Fruit fly (Drosophila melanogaster) whole organism, prepupa: ENCODE results near the gene Alr.
A peak's percentile ranks its signal among the peaks of the same experiment; 100 is the strongest.

Experiments
- Blimp-1 ChIP-seq: fragments of 200-800 bp; sonication (Bioruptor generic); optimal IDR thresholded peaks from 3 replicates; lab custom pipeline; 2017; ENCODE audit warnings: missing biosample characterization, missing genetic modification characterization, mild to moderate bottlenecking, moderate library complexity, missing genetic modification reagents
- CG10631 ChIP-seq: fragments of 200-800 bp; sonication (Bioruptor generic); optimal IDR thresholded peaks from 2 replicates; lab custom pipeline; 2016; ENCODE audit warnings: missing biosample characterization, missing genetic modification characterization
- CG11294 ChIP-seq: fragments of 200-800 bp; sonication (Bioruptor generic); IDR thresholded peaks from 2 replicates; pipeline ENCODE4 v1.3.6; 2022; ENCODE audit warnings: missing biosample characterization, missing genetic modification characterization
- CG11762 ChIP-seq: fragments of 200-800 bp; sonication (Bioruptor generic); optimal IDR thresholded peaks from 3 replicates; lab custom pipeline; 2016; ENCODE audit warnings: missing biosample characterization, missing genetic modification characterization; ENCODE audit not compliant: insufficient read depth
- CG11902 ChIP-seq: fragments of 200-800 bp; sonication (Bioruptor generic); optimal IDR thresholded peaks from 3 replicates; lab custom pipeline; 2016; ENCODE audit warnings: missing biosample characterization, missing genetic modification characterization
- CG15336 ChIP-seq: fragments of 200-800 bp; sonication (Bioruptor generic); IDR thresholded peaks from 2 replicates; pipeline ENCODE4 v1.3.6; 2022; ENCODE audit warnings: missing biosample characterization, missing genetic modification characterization
- CG1621 ChIP-seq: fragments of 200-800 bp; sonication (Bioruptor generic); optimal IDR thresholded peaks from 3 replicates; lab custom pipeline; 2018; ENCODE audit warnings: missing biosample characterization, mild to moderate bottlenecking, missing genetic modification characterization
- CG16779 ChIP-seq: fragments of 200-800 bp; sonication (Bioruptor generic); optimal IDR thresholded peaks from 3 replicates; lab custom pipeline; 2017; ENCODE audit warnings: missing biosample characterization, mild to moderate bottlenecking, missing genetic modification characterization
- CG32006 ChIP-seq: fragments of 200-800 bp; sonication (Bioruptor generic); optimal IDR thresholded peaks from 3 replicates; lab custom pipeline; 2017; ENCODE audit warnings: missing biosample characterization, mild to moderate bottlenecking, missing genetic modification characterization
- CG34406 ChIP-seq: fragments of 200-800 bp; sonication (Bioruptor generic); optimal IDR thresholded peaks from 3 replicates; lab custom pipeline; 2016; ENCODE audit warnings: missing biosample characterization, missing genetic modification characterization
- CG3919 ChIP-seq: fragments of 200-800 bp; sonication (Bioruptor generic); optimal IDR thresholded peaks from 3 replicates; lab custom pipeline; 2016; ENCODE audit warnings: missing biosample characterization, missing genetic modification characterization
- CG6163 ChIP-seq: fragments of 200-800 bp; sonication (Bioruptor generic); IDR thresholded peaks from 3 replicates; pipeline ENCODE4 v1.3.6; 2022; ENCODE audit warnings: missing biosample characterization, missing genetic modification characterization
- CG6276 ChIP-seq: fragments of 200-800 bp; sonication (Bioruptor generic); optimal IDR thresholded peaks from 2 replicates; lab custom pipeline; 2017; ENCODE audit warnings: missing biosample characterization, mild to moderate bottlenecking, missing genetic modification characterization
- CG6792 ChIP-seq: fragments of 200-800 bp; sonication (Bioruptor generic); optimal IDR thresholded peaks from 3 replicates; lab custom pipeline; 2016; ENCODE audit warnings: missing biosample characterization, missing genetic modification characterization
- CG6854 ChIP-seq: fragments of 200-800 bp; sonication (Bioruptor generic); optimal IDR thresholded peaks from 2 replicates; lab custom pipeline; 2017; ENCODE audit warnings: missing biosample characterization, mild to moderate bottlenecking, missing genetic modification characterization
- CG8632 ChIP-seq: fragments of 200-800 bp; sonication (Bioruptor generic); optimal IDR thresholded peaks from 3 replicates; lab custom pipeline; 2016; ENCODE audit warnings: missing biosample characterization, missing genetic modification characterization
- CG9139 ChIP-seq: fragments of 200-800 bp; sonication (Bioruptor generic); optimal IDR thresholded peaks from 3 replicates; lab custom pipeline; 2017; ENCODE audit warnings: missing biosample characterization, mild to moderate bottlenecking, missing genetic modification characterization
- Eip78C ChIP-seq: fragments of 200-800 bp; sonication (Bioruptor generic); peaks from one replicate; lab custom pipeline; 2016; ENCODE audit warnings: missing biosample characterization, missing genetic modification characterization
- Eip93F ChIP-seq: fragments of 200-800 bp; sonication (Bioruptor generic); optimal IDR thresholded peaks from 2 replicates; lab custom pipeline; 2016; ENCODE audit warnings: missing biosample characterization, mild to moderate bottlenecking, missing genetic modification characterization
- Ets96B ChIP-seq: fragments of 200-800 bp; optimal IDR thresholded peaks from 2 replicates; lab custom pipeline; 2019; ENCODE audit warnings: missing biosample characterization, mild to moderate bottlenecking, missing genetic modification characterization, moderate library complexity
- Hr38 ChIP-seq: sonication (Bioruptor generic); optimal IDR thresholded peaks from 2 replicates; lab custom pipeline; 2016; ENCODE audit warnings: missing biosample characterization, missing genetic modification characterization
- Lpt ChIP-seq: fragments of 200-800 bp; sonication (Bioruptor generic); optimal IDR thresholded peaks from 3 replicates; lab custom pipeline; 2016; ENCODE audit warnings: missing biosample characterization, missing genetic modification characterization
- Met ChIP-seq: fragments of 200-800 bp; sonication (Bioruptor generic); optimal IDR thresholded peaks from 3 replicates; lab custom pipeline; 2016; ENCODE audit warnings: missing biosample characterization, missing genetic modification characterization
- OdsH ChIP-seq: fragments of 200-800 bp; sonication (Bioruptor generic); optimal IDR thresholded peaks from 3 replicates; lab custom pipeline; 2016; ENCODE audit warnings: missing biosample characterization, missing genetic modification characterization
- Smox ChIP-seq: fragments of 200-800 bp; sonication (Bioruptor generic); optimal IDR thresholded peaks from 3 replicates; lab custom pipeline; 2016; ENCODE audit warnings: missing biosample characterization, missing genetic modification characterization
- Sox102F ChIP-seq: fragments of 200-800 bp; sonication (Bioruptor generic); optimal IDR thresholded peaks from 2 replicates; lab custom pipeline; 2016; ENCODE audit warnings: missing biosample characterization, mild to moderate bottlenecking, missing genetic modification characterization
- Sox15 ChIP-seq: fragments of 200-800 bp; sonication (Bioruptor generic); optimal IDR thresholded peaks from 3 replicates; lab custom pipeline; 2016; ENCODE audit warnings: missing biosample characterization, missing genetic modification characterization
- dac ChIP-seq: fragments of 200-800 bp; sonication (Bioruptor generic); optimal IDR thresholded peaks from 2 replicates; lab custom pipeline; 2017; ENCODE audit warnings: missing biosample characterization, mild to moderate bottlenecking, missing genetic modification characterization
- dsx ChIP-seq: fragments of 200-800 bp; optimal IDR thresholded peaks from 3 replicates; lab custom pipeline; 2019; ENCODE audit warnings: missing biosample characterization, mild to moderate bottlenecking, missing genetic modification characterization, moderate library complexity; ENCODE audit not compliant: poor library complexity, severe bottlenecking
- fd85E ChIP-seq: fragments of 200-800 bp; sonication (Bioruptor generic); optimal IDR thresholded peaks from 3 replicates; lab custom pipeline; 2016; ENCODE audit warnings: missing biosample characterization, missing genetic modification characterization
- fkh ChIP-seq: fragments of 200-800 bp; sonication (Bioruptor generic); optimal IDR thresholded peaks from 3 replicates; lab custom pipeline; 2017; ENCODE audit warnings: missing biosample characterization, mild to moderate bottlenecking, missing genetic modification characterization, moderate library complexity
- lz ChIP-seq: fragments of 200-800 bp; sonication (Bioruptor generic); optimal IDR thresholded peaks from 3 replicates; lab custom pipeline; 2016; ENCODE audit warnings: missing biosample characterization, missing genetic modification characterization
- net ChIP-seq: fragments of 200-800 bp; sonication (Bioruptor generic); optimal IDR thresholded peaks from 3 replicates; lab custom pipeline; 2016; ENCODE audit warnings: missing biosample characterization, missing genetic modification characterization
- pdm3 ChIP-seq: fragments of 200-800 bp; sonication (Bioruptor generic); optimal IDR thresholded peaks from 3 replicates; lab custom pipeline; 2016; ENCODE audit warnings: missing biosample characterization, missing genetic modification characterization
- ss ChIP-seq, 2 experiments: fragments of 200-800 bp; sonication (Bioruptor generic); optimal IDR thresholded peaks; 2 replicates in 1 of 2; 3 replicates in 1 of 2; lab custom pipeline; 2017 to 2018; ENCODE audit warnings: mild to moderate bottlenecking in 2 of 2, missing biosample characterization in 2 of 2, missing genetic modification characterization in 2 of 2, moderate library complexity in 1 of 2
- svp ChIP-seq: fragments of 200-800 bp; sonication (Bioruptor generic); peaks from one replicate; lab custom pipeline; 2016; ENCODE audit warnings: missing biosample characterization, missing genetic modification characterization
- topi ChIP-seq: fragments of 200-800 bp; sonication (Bioruptor generic); optimal IDR thresholded peaks from 3 replicates; lab custom pipeline; 2016; ENCODE audit warnings: missing biosample characterization, missing genetic modification characterization

The Alr gene

DNA sequence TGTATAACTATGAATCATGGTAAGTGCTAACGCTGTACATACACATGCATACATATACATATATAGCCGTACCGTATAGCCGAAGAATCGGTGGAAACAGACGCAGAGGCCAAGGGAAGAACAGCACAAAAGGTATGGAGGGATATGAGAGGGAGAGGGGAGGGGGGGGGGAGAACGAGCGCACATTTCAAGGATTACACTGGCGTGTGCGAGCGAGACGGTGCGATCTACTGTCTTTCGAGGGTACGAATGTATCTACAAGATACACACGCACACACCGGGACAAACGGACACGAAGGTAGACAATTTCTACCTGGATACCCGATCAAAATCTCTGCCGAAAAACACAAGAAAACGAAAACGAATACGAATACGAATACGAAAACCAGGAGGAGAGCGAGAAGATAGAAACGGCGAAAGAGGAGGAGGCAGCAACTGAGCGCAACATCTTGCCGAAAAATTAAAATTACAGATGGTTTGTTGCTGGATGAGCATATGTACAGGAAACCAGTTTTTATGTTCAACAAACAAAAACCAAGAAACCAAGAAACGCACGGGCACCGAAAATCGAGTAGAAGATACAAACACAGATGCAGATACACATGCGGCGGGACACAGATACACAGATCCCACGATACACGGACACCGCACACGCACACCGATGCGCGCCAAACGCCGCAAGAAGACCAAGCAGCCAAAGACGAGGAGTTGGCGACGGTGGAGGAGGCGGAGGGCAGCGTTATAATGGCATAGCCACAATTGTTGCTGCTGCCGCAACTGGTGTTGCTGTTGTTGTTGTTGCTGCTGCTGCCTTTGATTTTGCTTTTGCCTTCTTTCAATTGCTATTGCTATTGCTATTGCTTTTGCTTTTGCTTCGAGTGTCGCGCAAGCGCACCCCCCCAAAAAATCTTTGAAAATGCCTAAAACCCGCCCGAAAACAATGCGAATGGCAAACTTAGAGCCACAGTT is 25.9 kb downstream of the Alr start:
- TF ChIP-seq dac (GFP tag; lab: Kevin White, UChicago): no peak
- TF ChIP-seq Blimp-1 (GFP tag; lab: Kevin White, UChicago): no peak
- TF ChIP-seq Eip93F: no peak
- no peak for TF ChIP-seq CG34406
- no peak for TF ChIP-seq topi (GFP tag; lab: Kevin White, UChicago)
- TF ChIP-seq Hr38: no peak
- no peak for TF ChIP-seq CG32006 (GFP tag; lab: Kevin White, UChicago)
- TF ChIP-seq Sox102F (GFP tag; lab: Kevin White, UChicago): no peak
- TF ChIP-seq pdm3 (GFP tag; lab: Kevin White, UChicago): no peak
- TF ChIP-seq ss (GFP tag; optimal IDR thresholded peaks at IDR 0.05; lab: Kevin White, UChicago): peak in 1 of 2 experiments; percentile 1
- no peak for TF ChIP-seq dsx (GFP tag; lab: Kevin White, UChicago)
- peak; percentile 11 for TF ChIP-seq Eip78C (GFP tag; lab: Kevin White, UChicago)
- no peak for TF ChIP-seq Smox (GFP tag; lab: Kevin White, UChicago)
- TF ChIP-seq CG15336: no peak
- no peak for TF ChIP-seq lz (GFP tag; lab: Kevin White, UChicago)
- peak; percentile 4 for TF ChIP-seq CG1621 (tag; lab: Kevin White, UChicago)
- TF ChIP-seq, all 60 proteins: peak for 3

dm6 chrX:19775055-19775645 is 27.0 kb downstream of the Alr start:
- peak; percentile 15 for TF ChIP-seq Eip78C (GFP tag; lab: Kevin White, UChicago)
- no peak for TF ChIP-seq CG11294 (GFP tag; lab: Robert Waterston, UW)
- TF ChIP-seq ss (GFP tag; optimal IDR thresholded peaks at IDR 0.05; lab: Kevin White, UChicago): peak in 1 of 2 experiments; percentile 20
- TF ChIP-seq CG1621 (tag; lab: Kevin White, UChicago): peak; percentile 2

DNA sequence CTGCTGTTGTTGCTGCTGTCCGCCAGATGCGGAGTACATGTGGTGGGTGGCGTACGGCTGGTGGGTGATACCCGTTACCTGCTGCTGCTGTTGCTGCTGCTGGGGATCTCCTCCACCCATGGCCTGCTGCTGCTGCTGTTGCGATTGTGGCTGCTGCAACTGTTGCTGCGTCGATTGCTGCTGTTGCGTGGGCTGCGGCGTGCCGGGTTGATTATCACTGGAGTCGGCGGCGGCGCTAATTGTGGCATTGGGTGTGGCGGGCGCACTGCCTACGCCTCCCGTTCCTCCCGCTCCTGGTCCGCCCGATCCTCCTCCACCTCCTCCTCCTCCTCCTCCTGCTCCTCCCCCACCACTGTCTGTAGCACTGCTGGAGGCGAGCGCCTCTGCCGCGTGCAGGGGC is 33.7 kb downstream of the Alr start:
- TF ChIP-seq CG34406: no peak
- TF ChIP-seq Met: no peak

dm6 chrX:19782736-19783325 is 34.7 kb downstream of the Alr start:
- TF ChIP-seq CG6276 (no peak), CG6163 (GFP tag; lab: Robert Waterston, UW) (peak; percentile 50; the same call in 2 of the 3 replicates), Eip78C (GFP tag; lab: Kevin White, UChicago) (peak; percentile 26)

dm6 chrX:19783457-19783856 is 35.3 kb downstream of the Alr start, which contains the start of gene zld:
zld (minus strand) TSS chrX:19783548.
- TF ChIP-seq CG9139 (no peak), fkh (GFP tag; lab: Kevin White, UChicago) (peak; percentile 71), CG6163 (GFP tag; lab: Robert Waterston, UW) (0 out of 3 replicates have a peak, but pooled peaks have one; percentile 35), CG1621 (tag; lab: Kevin White, UChicago) (peak; percentile 17), svp (peak; percentile 48), CG34406 (no peak), Eip78C (GFP tag; lab: Kevin White, UChicago) (peak; percentile 27), ss (GFP tag; optimal IDR thresholded peaks at IDR 0.05; lab: Kevin White, UChicago) (peak in 1 of 2 experiments; percentile 41)

DNA sequence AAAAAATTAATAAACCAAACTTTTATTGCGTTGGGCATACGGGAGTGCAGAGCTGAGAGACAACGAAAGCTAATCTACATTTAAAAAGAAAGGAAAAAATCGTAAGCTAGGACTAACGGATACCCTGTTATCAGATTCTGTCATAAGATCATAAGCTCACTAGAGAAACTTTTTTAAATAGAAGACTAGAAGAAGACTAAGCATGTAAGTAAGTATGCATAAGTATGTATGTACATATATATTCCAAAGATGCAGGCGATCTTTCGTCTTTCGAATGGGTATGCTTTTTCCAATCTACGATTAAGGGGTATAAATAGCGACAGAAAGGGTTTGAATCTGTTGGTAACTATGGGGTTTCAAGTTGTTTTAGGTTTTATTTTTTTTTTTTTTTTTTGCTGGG is 36.8 kb downstream of the Alr start:
- no peak for TF ChIP-seq Lpt (GFP tag; lab: Kevin White, UChicago)
- peak; percentile 47 for TF ChIP-seq Ets96B (tag; lab: Kevin White, UChicago)
- no peak for TF ChIP-seq CG6854 (GFP tag; lab: Kevin White, UChicago)
- peak; percentile 12 for TF ChIP-seq CG34406
- peak; percentile 20 for TF ChIP-seq CG3919 (GFP tag; lab: Kevin White, UChicago)
- TF ChIP-seq dac (GFP tag; lab: Kevin White, UChicago): no peak
- TF ChIP-seq CG8632 (GFP tag; lab: Kevin White, UChicago): no peak
- TF ChIP-seq CG11902 (GFP tag; lab: Kevin White, UChicago): no peak
- no peak for TF ChIP-seq CG11762 (GFP tag; lab: Kevin White, UChicago)
- no peak for TF ChIP-seq CG16779 (tag; lab: Kevin White, UChicago)
- no peak for TF ChIP-seq CG6792
- peak; percentile 21 for TF ChIP-seq dsx (GFP tag; lab: Kevin White, UChicago)
- TF ChIP-seq CG10631: peak; percentile 54
- no peak for TF ChIP-seq fd85E (GFP tag; lab: Kevin White, UChicago)
- TF ChIP-seq net: no peak
- peak; percentile 80 for TF ChIP-seq Eip78C (GFP tag; lab: Kevin White, UChicago)
- TF ChIP-seq CG15336: no peak
- TF ChIP-seq Sox15 (GFP tag; lab: Kevin White, UChicago): no peak
- no peak for TF ChIP-seq Sox102F (GFP tag; lab: Kevin White, UChicago)
- TF ChIP-seq OdsH (GFP tag; lab: Kevin White, UChicago): peak; percentile 25
